Worm (Caenorhabditis elegans): ENCODE data around the gene Y13C8A.1.
"Not testable (repeated sequence)": the region's sequence is repeated elsewhere in the genome, so short reads cannot be mapped to it uniquely, and the experiment has no call there.

- not testable (repeated sequence) for TF ChIP-seq Y67H2A.10 (GFP tag; conservative IDR thresholded peaks at IDR 0.05); attf-5 (GFP tag; optimal IDR thresholded peaks at IDR 0.05)
Measured at ce11 chrX:16851372-16851771, 32.2 kb upstream of the Y13C8A.1 start.
